Fruit fly (Drosophila melanogaster): Measurements from ENCODE around the gene CG18273.

CG18273 gene

dm6 chrX:526479-527071, 39.2 kb upstream of the CG18273 start (continued):
- no peak for TF ChIP-seq CG10274 (GFP tag; optimal IDR thresholded peaks at IDR 0.05)
- peak; percentile 7 for TF ChIP-seq CG18764 (GFP tag; optimal IDR thresholded peaks at IDR 0.05)
- no peak for TF ChIP-seq HmgZ (tag; optimal IDR thresholded peaks at IDR 0.05)
- TF ChIP-seq CG12769 (tag; optimal IDR thresholded peaks at IDR 0.05), result no peak
- no peak for TF ChIP-seq Doc3 (GFP tag; IDR thresholded peaks at IDR 0.05; ENCODE audit: partially characterized antibody)
- peak; percentile 71; the same call in 2 of the 3 replicates for TF ChIP-seq ci (GFP tag; IDR thresholded peaks at IDR 0.05)
- no peak for TF ChIP-seq kni (GFP tag; optimal IDR thresholded peaks at IDR 0.05)
- no peak for TF ChIP-seq ab (GFP tag; optimal IDR thresholded peaks at IDR 0.05)
- TF ChIP-seq Ravus (GFP tag; IDR thresholded peaks at IDR 0.05), result no peak
- peak; percentile 30 for TF ChIP-seq Lhr (GFP tag; optimal IDR thresholded peaks at IDR 0.05)
- TF ChIP-seq ash1 (GFP tag; optimal IDR thresholded peaks at IDR 0.05), result no peak
- TF ChIP-seq Hr39 (optimal IDR thresholded peaks at IDR 0.05), result no peak
- no peak for TF ChIP-seq CG6175 (GFP tag; IDR thresholded peaks at IDR 0.05)
- TF ChIP-seq CG12155 (GFP tag; optimal IDR thresholded peaks at IDR 0.05), result peak; percentile 67
- TF ChIP-seq CG32532 (GFP tag; IDR thresholded peaks at IDR 0.05), result no peak
- TF ChIP-seq Mes4 (GFP tag; optimal IDR thresholded peaks at IDR 0.05), result peak; percentile 64
- TF ChIP-seq CG8281 (tag; optimal IDR thresholded peaks at IDR 0.05), result no peak
- no peak for TF ChIP-seq slbo (GFP tag; IDR thresholded peaks at IDR 0.05)
- TF ChIP-seq CG34422 (GFP tag; IDR thresholded peaks at IDR 0.05), result 0 out of 3 replicates have a peak, but pooled peaks have one; percentile 26
- TF ChIP-seq Ets65A (GFP tag), result peak; percentile 91
- TF ChIP-seq gsb (GFP tag; IDR thresholded peaks at IDR 0.05), result no peak
- TF ChIP-seq chif (GFP tag; optimal IDR thresholded peaks at IDR 0.05), result peak; percentile 59 to 91
- TF ChIP-seq Opbp (GFP tag; IDR thresholded peaks at IDR 0.05; ENCODE audit: partially characterized antibody), result no peak
- no peak for TF ChIP-seq maf-S (GFP tag; optimal IDR thresholded peaks at IDR 0.05)
- TF ChIP-seq CG30020 (tag; optimal IDR thresholded peaks at IDR 0.05), result no peak
- TF ChIP-seq CG5953 (GFP tag; IDR thresholded peaks at IDR 0.05), result no peak
- TF ChIP-seq CG16863 (GFP tag; optimal IDR thresholded peaks at IDR 0.05), result peak; percentile 64
- no peak for TF ChIP-seq CTCF (GFP tag; optimal IDR thresholded peaks at IDR 0.05)
- peak; percentile 42 for TF ChIP-seq CG8290 (GFP tag; optimal IDR thresholded peaks at IDR 0.05)
- TF ChIP-seq CG8290 (tag; optimal IDR thresholded peaks at IDR 0.05), result peak in 1 of 2 experiments; percentile 8
- no peak for TF ChIP-seq Nf-YA (GFP tag; IDR thresholded peaks at IDR 0.05)
- 0 out of 3 replicates have a peak, but pooled peaks have one; percentile 45 for TF ChIP-seq otp (GFP tag; IDR thresholded peaks at IDR 0.05)
- TF ChIP-seq Deaf1 (tag; optimal IDR thresholded peaks at IDR 0.05), result peak; percentile 46
- peak; percentile 35 for TF ChIP-seq shn (GFP tag; optimal IDR thresholded peaks at IDR 0.05)
- TF ChIP-seq knrl (GFP tag; IDR thresholded peaks at IDR 0.05; ENCODE audit: partially characterized antibody), result no peak
- peak; percentile 48 for TF ChIP-seq bcd (GFP tag; optimal IDR thresholded peaks at IDR 0.05)
- TF ChIP-seq org-1 (GFP tag; optimal IDR thresholded peaks at IDR 0.05), result peak; percentile 57
- no peak for TF ChIP-seq cas (GFP tag; IDR thresholded peaks at IDR 0.05)
- TF ChIP-seq ham (GFP tag; IDR thresholded peaks at IDR 0.05), result no peak
- no peak for TF ChIP-seq CG3995 (GFP tag; optimal IDR thresholded peaks at IDR 0.05)
- TF ChIP-seq CG16779 (GFP tag; IDR thresholded peaks at IDR 0.05), result no peak
- no peak for TF ChIP-seq CG7987 (GFP tag; optimal IDR thresholded peaks at IDR 0.05)
- no peak for TF ChIP-seq hkb (optimal IDR thresholded peaks at IDR 0.05)
- 0 out of 2 replicates have a peak, but pooled peaks have one; percentile 23 for TF ChIP-seq hkb (GFP tag; IDR thresholded peaks at IDR 0.05)
- no peak for TF ChIP-seq CG11696 (GFP tag; IDR thresholded peaks at IDR 0.05)
- no peak for TF ChIP-seq schlank (tag; optimal IDR thresholded peaks at IDR 0.05)
- no peak for TF ChIP-seq h (optimal IDR thresholded peaks at IDR 0.05)
- no peak for TF ChIP-seq hth (optimal IDR thresholded peaks at IDR 0.05)
- TF ChIP-seq CG3838 (GFP tag; optimal IDR thresholded peaks at IDR 0.05), result no peak
- TF ChIP-seq CG1529 (GFP tag; optimal IDR thresholded peaks at IDR 0.05), result peak; percentile 2
- no peak for TF ChIP-seq CG10147 (GFP tag; optimal IDR thresholded peaks at IDR 0.05)
- TF ChIP-seq mirr (GFP tag; optimal IDR thresholded peaks at IDR 0.05), result no peak
- TF ChIP-seq MTF-1 (GFP tag; optimal IDR thresholded peaks at IDR 0.05; ENCODE audit: borderline replicate concordance), result peak; percentile 44

Measured in whole organism, embryonic.